Worm (Caenorhabditis elegans): Measurements from ENCODE around the gene lin-5.

The lin-5 gene

DNA sequence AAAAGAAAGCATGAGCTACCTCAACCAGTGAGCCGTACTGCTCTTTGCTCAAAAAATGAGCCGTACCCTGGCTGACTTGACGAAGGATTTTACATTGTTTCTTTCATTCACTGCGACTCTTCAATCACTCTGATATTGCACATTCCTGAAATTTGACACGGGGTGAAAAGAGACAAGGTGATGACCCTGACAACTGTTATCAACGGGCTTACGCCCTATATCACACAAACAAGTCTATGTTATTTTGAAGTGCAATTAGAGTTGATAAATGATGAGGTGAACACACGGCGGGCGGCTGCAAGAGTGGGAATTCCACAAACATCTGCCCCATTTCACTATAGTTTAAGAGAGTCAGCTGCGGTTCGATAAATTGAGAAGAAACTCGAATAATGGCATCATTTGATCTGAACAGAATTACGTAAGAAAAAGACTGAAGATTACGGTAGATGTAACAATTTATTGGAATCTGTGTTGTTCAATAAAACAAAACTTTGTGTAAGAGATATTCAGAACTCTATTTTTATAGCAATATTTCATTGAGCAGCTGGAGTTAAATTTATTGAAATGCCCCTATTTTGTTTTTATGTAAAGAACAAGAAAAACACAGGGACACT is 23.7 kb upstream of the lin-5 start:
- no peak for TF ChIP-seq unc-62 (GFP tag; optimal IDR thresholded peaks at IDR 0.05)

- no peak for TF ChIP-seq unc-62 (GFP tag; optimal IDR thresholded peaks at IDR 0.05)
Measured at ce11 chrII:7838661-7839060, 21.7 kb upstream of the lin-5 start.

- TF ChIP-seq unc-62 (GFP tag; optimal IDR thresholded peaks at IDR 0.05): no peak
Measured at ce11 chrII:7839703-7840102, 20.7 kb upstream of the lin-5 start.

DNA sequence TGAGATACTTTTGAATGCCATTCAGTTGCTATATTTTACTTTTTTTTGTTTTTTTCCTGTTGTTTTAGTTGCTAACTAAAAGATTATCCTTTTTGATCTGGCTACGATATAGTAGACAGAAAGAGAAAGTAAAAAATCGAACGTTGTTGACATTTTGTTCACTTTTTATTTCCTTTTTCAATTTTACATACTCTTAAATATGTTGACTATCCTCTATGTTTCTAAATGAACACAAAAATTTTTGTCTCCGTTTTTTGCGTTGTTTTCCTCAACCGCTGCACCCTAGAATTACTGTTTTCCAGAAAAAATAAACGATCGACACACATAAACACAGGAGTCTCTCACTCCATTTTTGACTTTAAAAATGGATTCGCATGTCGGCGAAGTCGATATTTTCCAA is 18.3 kb upstream of the lin-5 start, which contains the start of gene klp-3:
Gene klp-3, plus strand, starts transcription at position 301 of the 400 bp plus-strand sequence.
- no peak for TF ChIP-seq unc-62 (GFP tag; optimal IDR thresholded peaks at IDR 0.05)

- TF ChIP-seq unc-62 (GFP tag; optimal IDR thresholded peaks at IDR 0.05): no peak
Measured at ce11 chrII:7845571-7846236, 14.7 kb upstream of the lin-5 start, which contains the start of gene T09A5.4. Gene T09A5.4, plus strand, starts transcription at chrII:7846186.

- TF ChIP-seq unc-62 (GFP tag; optimal IDR thresholded peaks at IDR 0.05): no peak
Measured at ce11 chrII:7849697-7850096, 10.7 kb upstream of the lin-5 start, which contains the start of gene acr-7. Gene acr-7, minus strand, starts transcription at chrII:7849797.

- no peak for TF ChIP-seq unc-62 (GFP tag; optimal IDR thresholded peaks at IDR 0.05)
Measured at ce11 chrII:7850575-7850974, 9.8 kb upstream of the lin-5 start.

DNA sequence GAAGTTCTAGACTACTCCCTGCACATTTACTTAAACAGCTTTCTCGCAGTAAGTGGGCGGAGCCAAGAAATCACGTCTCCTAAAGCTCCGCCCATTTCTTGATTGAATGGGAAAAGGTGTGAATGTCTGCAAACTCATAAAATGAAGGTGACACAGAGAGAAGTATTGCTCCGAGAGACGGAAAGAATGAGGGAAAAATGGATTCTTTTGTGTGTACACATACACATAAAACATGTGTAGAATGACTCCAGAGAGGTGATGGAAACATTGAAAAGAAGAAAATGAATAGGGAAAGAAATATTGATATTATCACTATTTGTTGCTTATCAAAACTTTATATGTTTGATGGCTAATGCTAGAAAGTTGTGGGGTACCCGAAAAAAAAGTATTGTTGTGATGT is 8.9 kb upstream of the lin-5 start:
- TF ChIP-seq unc-62 (GFP tag; optimal IDR thresholded peaks at IDR 0.05): no peak

DNA sequence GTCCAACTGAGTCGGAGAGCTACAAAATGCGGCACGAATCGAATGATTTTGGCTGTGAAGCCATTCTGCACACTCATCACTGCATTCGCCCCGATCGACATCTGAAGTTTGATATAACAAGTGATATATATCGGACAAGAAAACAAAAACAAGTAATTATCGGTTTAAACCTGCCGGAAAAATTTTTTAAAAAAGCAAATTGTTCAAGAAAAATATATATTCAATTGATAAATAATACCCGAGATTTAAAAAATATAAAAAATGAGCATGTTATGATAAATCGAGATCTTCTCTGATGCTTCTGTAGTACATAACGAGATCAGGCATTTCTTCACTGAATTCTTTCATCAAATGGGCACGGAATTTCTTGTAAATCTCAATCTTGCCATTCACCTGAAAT is 6.7 kb upstream of the lin-5 start, which contains the start of gene T09A5.5:
Gene T09A5.5, minus strand, starts transcription at position 101 of the 400 bp plus-strand sequence.
- no peak for TF ChIP-seq unc-62 (GFP tag; optimal IDR thresholded peaks at IDR 0.05)

DNA sequence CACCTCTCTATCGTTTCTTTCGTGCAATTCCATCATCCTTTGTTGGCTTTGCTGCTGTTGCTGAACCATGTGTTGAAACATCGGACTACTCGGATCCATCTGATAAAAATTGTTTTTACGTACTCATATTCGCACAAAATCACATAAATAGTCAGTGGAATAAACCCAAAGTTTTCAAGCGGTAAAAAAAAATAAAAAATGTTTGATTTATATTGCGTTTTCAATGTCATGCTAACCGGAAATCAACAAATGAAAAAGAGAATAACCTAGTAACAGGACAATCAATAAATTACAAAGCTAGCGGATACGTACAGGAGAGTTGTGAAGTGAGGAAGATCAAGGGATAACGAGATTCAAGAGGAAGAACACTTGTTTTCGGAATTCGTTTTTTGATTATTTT is 5.4 kb upstream of the lin-5 start, which contains the start of gene mdt-10:
Gene mdt-10, minus strand, starts transcription at position 101 of the 400 bp plus-strand sequence.
- no peak for TF ChIP-seq unc-62 (GFP tag; optimal IDR thresholded peaks at IDR 0.05)

DNA sequence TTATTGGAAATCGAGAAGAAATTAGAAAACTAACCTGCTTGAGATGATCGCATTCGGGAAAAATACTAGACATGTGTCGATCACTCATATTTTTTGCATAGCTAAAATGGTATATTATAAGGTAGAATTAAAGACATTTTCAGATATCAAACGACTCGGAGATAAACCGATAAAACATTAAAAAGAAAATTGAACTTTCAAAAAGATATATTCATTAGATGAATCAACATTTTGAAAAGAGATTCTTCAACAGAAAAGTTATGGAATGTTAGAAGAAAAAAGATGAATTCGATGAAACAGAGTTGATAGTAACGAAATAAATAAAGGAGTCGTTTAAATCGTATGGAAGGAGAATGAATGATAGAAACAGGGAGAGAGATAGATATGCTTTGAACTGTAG is 4.8 kb upstream of the lin-5 start, which contains the start of gene mdmh-35:
Gene mdmh-35, minus strand, starts transcription at position 101 of the 400 bp plus-strand sequence.
- TF ChIP-seq unc-62 (GFP tag; optimal IDR thresholded peaks at IDR 0.05): no peak

- no peak for TF ChIP-seq unc-62 (GFP tag; optimal IDR thresholded peaks at IDR 0.05)
Measured at ce11 chrII:7857485-7858010, 2.8 kb upstream of the lin-5 start, which contains the start of the genes cec-3 and T09A5.15. Gene cec-3, minus strand, starts transcription at chrII:7857600. Gene T09A5.15, plus strand, starts transcription at chrII:7857960.

ce11 chrII:7858101-7858500 is 2.3 kb upstream of the lin-5 start, which contains the start of gene sds-22:
Gene sds-22, plus strand, starts transcription at chrII:7858401.
- TF ChIP-seq unc-62 (GFP tag; optimal IDR thresholded peaks at IDR 0.05): no peak

- TF ChIP-seq unc-62 (GFP tag; optimal IDR thresholded peaks at IDR 0.05): no peak
Measured at ce11 chrII:7863480-7864125, 3.2 kb downstream of the lin-5 start.

DNA sequence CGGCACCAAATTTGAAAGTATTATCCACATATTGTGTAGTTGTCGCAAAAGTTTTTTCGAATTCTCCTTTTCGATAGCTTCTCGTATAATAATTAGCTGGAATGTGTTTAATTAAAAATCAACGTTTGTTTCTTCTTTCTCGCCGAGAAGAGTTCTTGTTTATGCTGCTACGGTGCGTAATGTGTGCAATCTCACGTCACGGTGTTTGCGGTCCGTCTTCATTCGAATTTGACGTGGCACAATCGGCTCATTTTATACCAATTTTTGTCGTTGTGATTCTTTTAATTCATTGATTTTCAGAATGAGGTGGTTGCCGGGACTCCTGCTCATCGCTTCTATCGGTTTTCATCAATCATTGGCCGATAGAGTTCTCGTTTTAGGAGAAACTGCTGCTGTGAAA is 3.8 kb downstream of the lin-5 start, which contains the start of gene ostb-1:
Gene ostb-1, plus strand, starts transcription at position 301 of the 400 bp plus-strand sequence.
- no peak for TF ChIP-seq unc-62 (GFP tag; optimal IDR thresholded peaks at IDR 0.05)

- no peak for TF ChIP-seq unc-62 (GFP tag; optimal IDR thresholded peaks at IDR 0.05)
Measured at ce11 chrII:7864892-7865291, 4.5 kb downstream of the lin-5 start.

All from whole organism, dauer.